Worm (Caenorhabditis elegans): ENCODE data around the gene tbx-36.

tbx-36 gene

DNA sequence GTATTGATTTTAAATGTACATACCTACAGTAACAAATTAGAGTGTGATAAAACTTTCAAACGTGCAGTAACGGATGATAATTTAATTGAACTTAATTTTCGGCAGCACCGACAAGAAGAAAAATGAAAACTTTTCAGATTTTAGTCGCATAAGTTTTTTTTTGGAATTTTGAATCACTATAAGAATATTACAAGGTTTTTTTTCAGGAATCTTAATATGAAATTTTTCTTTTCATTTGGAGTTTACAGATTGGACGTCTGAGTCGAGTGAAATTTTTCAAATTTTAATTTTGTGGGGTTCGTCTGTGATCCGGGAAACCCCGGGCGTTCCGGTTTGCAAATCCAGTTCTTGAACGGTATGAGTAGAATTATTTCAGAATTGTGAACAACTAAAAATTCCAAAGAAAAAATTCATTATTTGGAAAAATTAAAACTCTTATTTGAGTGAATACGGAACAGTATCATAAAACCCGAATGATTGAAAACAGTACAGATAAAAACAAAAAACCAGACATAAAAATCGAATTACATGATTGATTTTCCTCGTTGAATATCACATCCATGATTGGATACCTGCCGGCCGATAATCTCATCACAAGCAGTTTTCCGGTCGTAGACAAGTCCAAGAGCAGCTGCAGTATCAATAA lies 37.0 kb upstream of the tbx-36 start (continued):
- TF ChIP-seq zfp-3 (GFP tag; conservative IDR thresholded peaks at IDR 0.05) (peak; percentile 99), nhr-111 (GFP tag; optimal IDR thresholded peaks at IDR 0.05) (no peak), lsy-2 (tag; optimal IDR thresholded peaks at IDR 0.05) (peak in 1 of 2 experiments; percentile 27), dve-1 (tag; optimal IDR thresholded peaks at IDR 0.05; ENCODE audit: insufficient read depth) (peak; percentile 38), php-3 (GFP tag; IDR thresholded peaks at IDR 0.05) (peak; percentile 53), lin-38 (GFP tag; IDR thresholded peaks at IDR 0.05) (peak; percentile 42), lin-13 (GFP tag; optimal IDR thresholded peaks at IDR 0.05) (peak; percentile 41), daf-19 (GFP tag; conservative IDR thresholded peaks at IDR 0.05) (no peak), F37D6.2 (tag; optimal IDR thresholded peaks at IDR 0.05) (no peak), Y105C5A.15 (GFP tag; IDR thresholded peaks at IDR 0.05) (no peak), mdl-1 (tag; optimal IDR thresholded peaks at IDR 0.05) (no peak), hmg-1.1 (GFP tag; IDR thresholded peaks at IDR 0.05) (no peak; the same call in 1 of the 2 replicates), dmd-6 (GFP tag; IDR thresholded peaks at IDR 0.05) (peak; percentile 48), lim-7 (GFP tag; IDR thresholded peaks at IDR 0.05) (no peak), mes-2 (tag; optimal IDR thresholded peaks at IDR 0.05; ENCODE audit: poor library complexity, severe bottlenecking) (no peak), mdt-29 (GFP tag; IDR thresholded peaks at IDR 0.05) (peak; percentile 73; the same call in 1 of the 2 replicates), nhr-28 (tag; optimal IDR thresholded peaks at IDR 0.05) (no peak), pha-4 (GFP tag; IDR thresholded peaks at IDR 0.05) (0 out of 2 replicates have a peak, but pooled peaks have one; percentile 68), pha-4 (tag; optimal IDR thresholded peaks at IDR 0.05) (no peak), lin-1 (GFP tag; IDR thresholded peaks at IDR 0.05) (peak; percentile 35; the same call in 1 of the 2 replicates), ztf-11 (tag; optimal IDR thresholded peaks at IDR 0.05) (no peak), nhr-25 (tag; optimal IDR thresholded peaks at IDR 0.05; ENCODE audit: borderline replicate concordance, insufficient read depth) (no peak), snpc-1.2 (GFP tag; IDR thresholded peaks at IDR 0.05) (0 out of 2 replicates have a peak, but pooled peaks have one; percentile 17), T20F7.1 (GFP tag; optimal IDR thresholded peaks at IDR 0.05) (peak; percentile 34), duxl-1 (tag; optimal IDR thresholded peaks at IDR 0.05; ENCODE audit: poor library complexity) (no peak), mep-1 (tag; optimal IDR thresholded peaks at IDR 0.05) (peak; percentile 42), nhr-77 (tag; optimal IDR thresholded peaks at IDR 0.05) (peak; percentile 71), tag-97 (GFP tag; IDR thresholded peaks at IDR 0.05) (no peak), madf-5 (GFP tag; IDR thresholded peaks at IDR 0.05) (0 out of 4 replicates have a peak, but pooled peaks of 1 of the 2 experiments have one; percentile 19), nhr-11 (tag; optimal IDR thresholded peaks at IDR 0.05) (no peak), nhr-102 (tag; optimal IDR thresholded peaks at IDR 0.05) (peak; percentile 12), nhr-76 (tag; optimal IDR thresholded peaks at IDR 0.05) (no peak), ceh-28 (tag; optimal IDR thresholded peaks at IDR 0.05) (no peak), F49E8.2 (tag; optimal IDR thresholded peaks at IDR 0.05; ENCODE audit: borderline replicate concordance) (no peak), lir-3 (tag; optimal IDR thresholded peaks at IDR 0.05) (no peak), nhr-42 (GFP tag; IDR thresholded peaks at IDR 0.05) (0 out of 2 replicates have a peak, but pooled peaks have one; percentile 6)

DNA sequence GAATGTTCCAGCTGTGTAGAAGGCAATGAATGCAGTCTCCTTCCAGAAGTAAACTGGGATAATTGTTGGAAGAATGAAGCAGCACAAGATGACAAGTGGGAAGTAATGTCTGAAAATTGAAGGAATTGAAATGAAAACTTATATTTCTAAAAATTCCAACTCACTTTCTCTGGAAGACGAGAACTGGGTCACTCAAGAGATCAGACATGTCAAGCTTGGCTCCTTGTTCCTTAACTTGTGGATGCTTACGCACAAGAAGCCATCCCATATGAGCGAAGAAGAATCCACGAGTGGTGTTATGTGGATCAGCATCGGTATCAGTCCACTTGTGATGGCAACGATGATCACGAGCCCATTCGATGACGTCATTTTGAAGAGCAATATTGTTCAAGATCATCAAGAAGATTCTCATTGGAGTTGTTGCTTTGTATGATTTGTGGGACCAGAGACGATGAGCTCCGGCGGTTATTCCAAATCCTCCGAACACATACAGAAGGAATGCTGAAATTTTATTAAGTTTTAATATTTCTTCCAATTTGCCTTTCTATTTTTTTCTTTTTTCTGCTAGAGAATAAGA lies 36.0 kb upstream of the tbx-36 start:
- no peak for TF ChIP-seq Y5F2A.4 (GFP tag; optimal IDR thresholded peaks at IDR 0.05)
- no peak for TF ChIP-seq egl-43 (GFP tag; IDR thresholded peaks at IDR 0.05)
- no peak for TF ChIP-seq madf-5 (GFP tag; IDR thresholded peaks at IDR 0.05)
- no peak for TF ChIP-seq nhr-11 (tag; optimal IDR thresholded peaks at IDR 0.05)
- TF ChIP-seq dmd-6 (GFP tag; IDR thresholded peaks at IDR 0.05), result no peak
- TF ChIP-seq tag-97 (GFP tag; IDR thresholded peaks at IDR 0.05), result no peak
- TF ChIP-seq php-3 (GFP tag; IDR thresholded peaks at IDR 0.05), result no peak
- no peak for TF ChIP-seq F26F4.8 (GFP tag; conservative IDR thresholded peaks at IDR 0.05)
- no peak for TF ChIP-seq ztf-11 (tag; optimal IDR thresholded peaks at IDR 0.05)
- no peak for TF ChIP-seq dve-1 (tag; optimal IDR thresholded peaks at IDR 0.05; ENCODE audit: insufficient read depth)
- TF ChIP-seq unc-39 (tag; optimal IDR thresholded peaks at IDR 0.05), result no peak
- TF ChIP-seq T20F7.1 (GFP tag; optimal IDR thresholded peaks at IDR 0.05), result no peak
- 0 out of 2 replicates have a peak, but pooled peaks have one; percentile 38 for TF ChIP-seq tra-1 (GFP tag; IDR thresholded peaks at IDR 0.05)
- no peak for TF ChIP-seq ctbp-1 (GFP tag; IDR thresholded peaks at IDR 0.05)
- peak; percentile 9 for TF ChIP-seq mes-2 (tag; optimal IDR thresholded peaks at IDR 0.05; ENCODE audit: poor library complexity, severe bottlenecking)
- TF ChIP-seq daf-19 (GFP tag; conservative IDR thresholded peaks at IDR 0.05), result no peak
- TF ChIP-seq ZK546.5 (tag; optimal IDR thresholded peaks at IDR 0.05), result no peak
- peak; percentile 76 for TF ChIP-seq aha-1 (tag)
- TF ChIP-seq nhr-10 (tag; optimal IDR thresholded peaks at IDR 0.05), result no peak
- no peak for TF ChIP-seq unc-130 (GFP tag; optimal IDR thresholded peaks at IDR 0.05)
- TF ChIP-seq zag-1 (tag; optimal IDR thresholded peaks at IDR 0.05), result no peak
- no peak for TF ChIP-seq ZK337.2 (GFP tag; IDR thresholded peaks at IDR 0.05)
- no peak for TF ChIP-seq nhr-77 (tag; optimal IDR thresholded peaks at IDR 0.05)

All from whole organism, L4 larva.